Worm (Caenorhabditis elegans) whole organism, L3 larva: Measurements from ENCODE around the gene F58F9.8.

Experiments used
- aly-2 ChIP-seq: fragments of 150-350 bp; optimal IDR thresholded peaks from 2 replicates; lab custom pipeline; 2014; ENCODE audit warnings: missing biosample characterization, missing genetic modification characterization
- ama-1 ChIP-seq: fragments of 150-350 bp; optimal IDR thresholded peaks from 2 replicates; lab custom pipeline; 2018
- ceh-16 ChIP-seq: sonication (generic microtip); optimal IDR thresholded peaks from 2 replicates; lab custom pipeline; 2017; ENCODE audit warnings: missing biosample characterization, missing genetic modification characterization
- ceh-28 ChIP-seq: fragments of 150-350 bp; optimal IDR thresholded peaks from 2 replicates; lab custom pipeline; 2014; ENCODE audit warnings: missing biosample characterization, missing genetic modification reagents, missing genetic modification characterization
- daf-12 ChIP-seq: fragments of 150-350 bp; optimal IDR thresholded peaks from 2 replicates; lab custom pipeline; 2014; ENCODE audit warnings: missing biosample characterization, missing genetic modification reagents, missing genetic modification characterization
- egl-27 ChIP-seq: sonication (generic microtip); optimal IDR thresholded peaks from 4 replicates; lab custom pipeline; 2017; ENCODE audit warnings: missing biosample characterization, missing genetic modification reagents, missing genetic modification characterization
- egl-5 ChIP-seq: fragments of 150-350 bp; optimal IDR thresholded peaks from 2 replicates; lab custom pipeline; 2017; ENCODE audit warnings: missing biosample characterization, missing genetic modification reagents, missing genetic modification characterization, inconsistent platforms
- elt-2 ChIP-seq: sonication (generic microtip); optimal IDR thresholded peaks from 2 replicates; lab custom pipeline; 2016; ENCODE audit warnings: missing genetic modification reagents, mild to moderate bottlenecking, missing genetic modification characterization, missing compliant biosample characterization
- fkh-10 ChIP-seq: sonication (generic microtip); optimal IDR thresholded peaks from 2 replicates; lab custom pipeline; 2017; ENCODE audit warnings: missing biosample characterization, missing genetic modification reagents, missing genetic modification characterization
- fkh-2 ChIP-seq: fragments of 150-350 bp; optimal IDR thresholded peaks from 2 replicates; lab custom pipeline; 2014; ENCODE audit warnings: missing biosample characterization, missing genetic modification reagents, missing genetic modification characterization
- hmg-11 ChIP-seq: sonication (generic microtip); optimal IDR thresholded peaks from 2 replicates; lab custom pipeline; 2016; ENCODE audit warnings: missing genetic modification characterization, missing compliant biosample characterization
- lin-39 ChIP-seq: fragments of 150-350 bp; optimal IDR thresholded peaks from 2 replicates; lab custom pipeline; 2018; ENCODE audit warnings: missing biosample characterization, missing genetic modification reagents, missing genetic modification characterization
- mml-1 ChIP-seq: fragments of 150-350 bp; sonication (generic microtip); optimal IDR thresholded peaks from 3 replicates; lab custom pipeline; 2014; ENCODE audit warnings: missing biosample characterization, missing genetic modification characterization
- nfya-1 ChIP-seq: sonication (generic microtip); optimal IDR thresholded peaks from 2 replicates; lab custom pipeline; 2017; ENCODE audit warnings: missing genetic modification characterization, mild to moderate bottlenecking, missing compliant biosample characterization, antibody characterized with exemption, moderate library complexity; ENCODE audit not compliant: insufficient read depth
- nhr-23 ChIP-seq: fragments of 150-350 bp; optimal IDR thresholded peaks from 2 replicates; lab custom pipeline; 2014; ENCODE audit warnings: missing biosample characterization, missing genetic modification reagents, missing genetic modification characterization
- nhr-237 ChIP-seq: fragments of 150-350 bp; optimal IDR thresholded peaks from 2 replicates; lab custom pipeline; 2014; ENCODE audit warnings: missing biosample characterization, missing genetic modification characterization
- nhr-25 ChIP-seq: sonication (generic microtip); optimal IDR thresholded peaks from 2 replicates; lab custom pipeline; 2017; ENCODE audit warnings: missing biosample characterization, missing genetic modification characterization
- nhr-43 ChIP-seq: sonication (generic microtip); optimal IDR thresholded peaks from 2 replicates; lab custom pipeline; 2016; ENCODE audit warnings: mild to moderate bottlenecking, missing genetic modification characterization, missing compliant biosample characterization; ENCODE audit not compliant: poor library complexity, severe bottlenecking
- nhr-67 ChIP-seq: fragments of 150-350 bp; optimal IDR thresholded peaks from 2 replicates; lab custom pipeline; 2014; ENCODE audit warnings: missing biosample characterization, missing genetic modification characterization
- nhr-77 ChIP-seq: fragments of 150-350 bp; optimal IDR thresholded peaks from 2 replicates; lab custom pipeline; 2014; ENCODE audit warnings: missing biosample characterization, missing genetic modification characterization
- pha-4 ChIP-seq: fragments of 150-350 bp; optimal IDR thresholded peaks from 2 replicates; lab custom pipeline; 2014; ENCODE audit warnings: missing biosample characterization, missing genetic modification reagents, missing genetic modification characterization
- pqm-1 ChIP-seq: fragments of 150-350 bp; optimal IDR thresholded peaks from 2 replicates; lab custom pipeline; 2017; ENCODE audit warnings: missing biosample characterization, missing genetic modification characterization, inconsistent platforms
- skn-1 ChIP-seq: fragments of 150-350 bp; optimal IDR thresholded peaks from 2 replicates; lab custom pipeline; 2014; ENCODE audit warnings: missing biosample characterization, missing genetic modification characterization
- unc-39 ChIP-seq: sonication (generic microtip); optimal IDR thresholded peaks from 4 replicates; lab custom pipeline; 2017; ENCODE audit warnings: missing biosample characterization, missing genetic modification characterization
- ztf-11 ChIP-seq: fragments of 150-350 bp; optimal IDR thresholded peaks from 2 replicates; lab custom pipeline; 2014; ENCODE audit warnings: missing biosample characterization, missing genetic modification characterization

F58F9.8 gene

ce11 chrIV:6275671-6276209, 37.8 kb downstream of the F58F9.8 start, which contains the start of the genes aat-4 and T13A10.1:
aat-4 (minus strand) TSS chrIV:6275721.
T13A10.1 (plus strand) TSS chrIV:6276081.
- peak; percentile 60 for TF ChIP-seq pqm-1
- peak; percentile 85 for TF ChIP-seq elt-2 (tag; lab: Kevin White, UChicago)
- TF ChIP-seq nhr-77 (tag; lab: Kevin White, UChicago), result no peak

- TF ChIP-seq pha-4 (tag; lab: Kevin White, UChicago), result peak; percentile 72
- TF ChIP-seq nhr-77 (tag; lab: Kevin White, UChicago), result no peak
These were observed 41.4 kb downstream of the F58F9.8 start, which contains the start of gene sams-5 for ce11 chrIV:6279392-6279791. sams-5 (minus strand) TSS chrIV:6279522.

DNA sequence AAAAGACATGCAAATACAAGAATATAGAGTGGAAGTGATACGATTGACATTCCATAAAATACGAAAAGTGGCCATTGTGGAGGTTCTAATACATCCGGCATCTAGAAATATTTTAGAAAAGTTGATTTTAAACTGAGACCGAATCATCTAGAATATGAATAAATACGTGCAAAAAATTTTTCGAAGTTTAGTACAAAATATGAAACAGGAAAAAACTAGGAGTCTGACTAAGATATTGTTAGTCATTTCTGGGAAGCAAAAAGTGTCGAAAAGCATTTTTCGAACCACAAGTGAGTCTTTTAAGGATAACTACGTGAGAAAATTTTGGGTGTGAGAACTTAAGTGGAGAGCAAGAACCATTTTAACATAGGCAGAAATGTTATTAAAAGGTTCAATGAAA, 44.2 kb downstream of the F58F9.8 start, which contains the start of gene srv-32:
srv-32 (minus strand) TSS at position 101 of the 400 bp plus-strand sequence.
- no peak for TF ChIP-seq hmg-11 (tag; lab: Kevin White, UChicago)
- no peak for TF ChIP-seq fkh-10
- no peak for TF ChIP-seq nhr-43 (tag; lab: Kevin White, UChicago)
- TF ChIP-seq egl-27 (tag; lab: Kevin White, UChicago), result no peak
- no peak for TF ChIP-seq nhr-25 (tag; lab: Kevin White, UChicago)
- no peak for TF ChIP-seq daf-12 (tag; lab: Kevin White, UChicago)

ce11 chrIV:6284277-6284676, 46.3 kb downstream of the F58F9.8 start, which contains the start of gene ops-1:
ops-1 (minus strand) TSS chrIV:6284377.
- TF ChIP-seq nhr-237 (tag; lab: Kevin White, UChicago), result no peak
- no peak for TF ChIP-seq ztf-11 (tag; lab: Kevin White, UChicago)
- no peak for TF ChIP-seq elt-2 (tag; lab: Kevin White, UChicago)
- no peak for TF ChIP-seq skn-1 (tag; lab: Kevin White, UChicago)
- TF ChIP-seq unc-39, result no peak
- no peak for TF ChIP-seq ceh-28 (tag; lab: Kevin White, UChicago)
- TF ChIP-seq lin-39 (tag; lab: Kevin White, UChicago), result no peak
- no peak for TF ChIP-seq nhr-67 (tag; lab: Kevin White, UChicago)
- no peak for TF ChIP-seq nhr-77 (tag; lab: Kevin White, UChicago)
- no peak for TF ChIP-seq ceh-16
- no peak for TF ChIP-seq egl-5 (tag; lab: Kevin White, UChicago)
- TF ChIP-seq fkh-2 (tag; lab: Kevin White, UChicago), result no peak
- TF ChIP-seq nfya-1 (tag; lab: Kevin White, UChicago), result no peak
- TF ChIP-seq nhr-23, result no peak
- TF ChIP-seq aly-2 (tag; lab: Kevin White, UChicago), result no peak
- TF ChIP-seq mml-1 (tag; lab: Kevin White, UChicago), result no peak
- TF ChIP-seq ama-1 (lab: Kevin White, UChicago), result no peak
- no peak for TF ChIP-seq nhr-43 (tag; lab: Kevin White, UChicago)
- TF ChIP-seq, all 47 proteins: peak for 0
